Fruit fly (Drosophila melanogaster) whole organism, wandering third instar larva: ENCODE measurements around the gene hdm.

Source experiments
- CG32264 ChIP-seq: fragments of 200-800 bp; sonication (Bioruptor generic); optimal IDR thresholded peaks from 2 replicates; lab custom pipeline; 2016; ENCODE audit warnings: missing biosample characterization, missing genetic modification characterization
- CG9705 ChIP-seq: fragments of 200-800 bp; sonication (Bioruptor generic); optimal IDR thresholded peaks from 2 replicates; lab custom pipeline; 2018; ENCODE audit warnings: missing biosample characterization, mild to moderate bottlenecking, missing genetic modification characterization
- CrebA ChIP-seq: fragments of 200-800 bp; sonication (Bioruptor generic); optimal IDR thresholded peaks from 2 replicates; lab custom pipeline; 2016; ENCODE audit warnings: missing biosample characterization, mild to moderate bottlenecking, missing genetic modification characterization, borderline replicate concordance
- Dfd ChIP-seq: fragments of >200 bp; optimal IDR thresholded peaks from 2 replicates; lab custom pipeline; 2017; ENCODE audit warnings: missing biosample characterization, missing genetic modification characterization
- Dif ChIP-seq: fragments of 200-275, 200-300 bp; sonication (Bioruptor generic); optimal IDR thresholded peaks from 2 replicates; lab custom pipeline; 2018; ENCODE audit warnings: missing biosample characterization, missing genetic modification characterization; ENCODE audit not compliant: partially characterized antibody
- HLH106 ChIP-seq: fragments of 200-800 bp; optimal IDR thresholded peaks from 3 replicates; lab custom pipeline; 2019; ENCODE audit warnings: missing biosample characterization, mild to moderate bottlenecking, missing genetic modification characterization, moderate library complexity
- Hnf4 ChIP-seq: fragments of 200-800 bp; sonication (Bioruptor generic); optimal IDR thresholded peaks from 2 replicates; lab custom pipeline; 2016; ENCODE audit warnings: missing biosample characterization, mild to moderate bottlenecking, missing genetic modification characterization
- Hr78 ChIP-seq: fragments of >200 bp; optimal IDR thresholded peaks from 2 replicates; lab custom pipeline; 2017; ENCODE audit warnings: missing biosample characterization, missing genetic modification characterization
- Hr83 ChIP-seq: fragments of 200-300 bp; sonication (Bioruptor generic); optimal IDR thresholded peaks from 2 replicates; lab custom pipeline; 2016; ENCODE audit warnings: missing biosample characterization, mild to moderate bottlenecking, missing genetic modification characterization, moderate library complexity; ENCODE audit not compliant: poor library complexity, severe bottlenecking
- Mio ChIP-seq: sonication (Bioruptor generic); optimal IDR thresholded peaks from 2 replicates; lab custom pipeline; 2016; ENCODE audit warnings: missing biosample characterization, missing genetic modification characterization
- N ChIP-seq: fragments of >200 bp; optimal IDR thresholded peaks from 2 replicates; lab custom pipeline; 2018; ENCODE audit warnings: missing biosample characterization, missing external identifiers, missing genetic modification characterization
- OdsH ChIP-seq: fragments of 200-800 bp; sonication (Bioruptor generic); optimal IDR thresholded peaks from 2 replicates; lab custom pipeline; 2016; ENCODE audit warnings: missing biosample characterization, mild to moderate bottlenecking, missing genetic modification characterization
- Rel ChIP-seq, 2 experiments: fragments of 200-800 bp; sonication (Bioruptor generic) in 1 of 2; optimal IDR thresholded peaks; 2 replicates in 1 of 2; 3 replicates in 1 of 2; lab custom pipeline; 2016 to 2019; ENCODE audit warnings: mild to moderate bottlenecking in 2 of 2, missing biosample characterization in 2 of 2, missing genetic modification characterization in 2 of 2, moderate library complexity in 1 of 2
- Sp1 ChIP-seq: fragments of 200-800 bp; sonication (Bioruptor generic); optimal IDR thresholded peaks from 3 replicates; lab custom pipeline; 2019; ENCODE audit warnings: missing biosample characterization, mild to moderate bottlenecking, missing genetic modification characterization, moderate library complexity
- br ChIP-seq: fragments of 200-800 bp; sonication (Bioruptor generic); optimal IDR thresholded peaks from 2 replicates; lab custom pipeline; 2016; ENCODE audit warnings: missing biosample characterization, missing genetic modification characterization
- brk ChIP-seq: fragments of 200-800 bp; sonication (Bioruptor generic); optimal IDR thresholded peaks from 2 replicates; lab custom pipeline; 2016; ENCODE audit warnings: missing biosample characterization, mild to moderate bottlenecking, missing genetic modification characterization
- dl ChIP-seq, 2 experiments: fragments of 175-275, 200-275 bp in 1 of 2; fragments of 200-275 bp in 1 of 2; sonication (Bioruptor generic); optimal IDR thresholded peaks; lab custom pipeline; 2018; ENCODE audit warnings: mild to moderate bottlenecking in 2 of 2, missing biosample characterization in 2 of 2, missing genetic modification characterization in 2 of 2, moderate library complexity in 2 of 2; ENCODE audit not compliant: partially characterized antibody in 2 of 2, insufficient read depth in 1 of 2
- dmrt93B ChIP-seq: fragments of 200-800 bp; sonication (Bioruptor generic); optimal IDR thresholded peaks from 2 replicates; lab custom pipeline; 2018; ENCODE audit warnings: missing biosample characterization, mild to moderate bottlenecking, missing genetic modification characterization
- ey ChIP-seq: fragments of 200-800 bp; sonication (Bioruptor generic); optimal IDR thresholded peaks from 2 replicates; lab custom pipeline; 2016; ENCODE audit warnings: missing biosample characterization, missing genetic modification characterization
- fru ChIP-seq: fragments of 200-800 bp; sonication (Bioruptor generic); optimal IDR thresholded peaks from 3 replicates; lab custom pipeline; 2016; ENCODE audit warnings: missing biosample characterization, mild to moderate bottlenecking, missing genetic modification characterization
- h ChIP-seq: fragments of 200-800 bp; sonication (Bioruptor generic); optimal IDR thresholded peaks from 3 replicates; lab custom pipeline; 2016; ENCODE audit warnings: missing biosample characterization, mild to moderate bottlenecking, missing genetic modification characterization
- jim ChIP-seq: fragments of 175-275, 200-325 bp; sonication (Bioruptor generic); optimal IDR thresholded peaks from 2 replicates; lab custom pipeline; 2016; ENCODE audit warnings: missing biosample characterization, mild to moderate bottlenecking, missing genetic modification characterization
- lola ChIP-seq: fragments of >200 bp; optimal IDR thresholded peaks from 2 replicates; lab custom pipeline; 2017; ENCODE audit warnings: missing biosample characterization, missing genetic modification characterization
- pan ChIP-seq: fragments of >200 bp; optimal IDR thresholded peaks from 2 replicates; lab custom pipeline; 2017
- psq ChIP-seq: fragments of 200-800 bp; sonication (Bioruptor generic); optimal IDR thresholded peaks from 3 replicates; lab custom pipeline; 2017; ENCODE audit warnings: missing biosample characterization, mild to moderate bottlenecking, missing genetic modification characterization, moderate library complexity
- rgr ChIP-seq: fragments of 200-800 bp; sonication (Bioruptor generic); optimal IDR thresholded peaks from 3 replicates; lab custom pipeline; 2016; ENCODE audit warnings: missing biosample characterization, mild to moderate bottlenecking, missing genetic modification characterization
- sage ChIP-seq: fragments of 200-800 bp; sonication (Bioruptor generic); optimal IDR thresholded peaks from 2 replicates; lab custom pipeline; 2016; ENCODE audit warnings: missing biosample characterization, mild to moderate bottlenecking, missing genetic modification characterization
- sv ChIP-seq: fragments of 200-800 bp; sonication (Bioruptor generic); optimal IDR thresholded peaks from 3 replicates; lab custom pipeline; 2016; ENCODE audit warnings: missing biosample characterization, missing genetic modification characterization
- tai ChIP-seq: sonication (Bioruptor generic); optimal IDR thresholded peaks from 2 replicates; lab custom pipeline; 2016; ENCODE audit warnings: missing biosample characterization, missing genetic modification characterization
- usp ChIP-seq: fragments of >200 bp; optimal IDR thresholded peaks from 2 replicates; lab custom pipeline; 2017; ENCODE audit warnings: missing biosample characterization, missing genetic modification characterization
- woc ChIP-seq: sonication (Bioruptor generic); optimal IDR thresholded peaks from 2 replicates; lab custom pipeline; 2016; ENCODE audit warnings: missing biosample characterization, mild to moderate bottlenecking, missing genetic modification characterization

hdm gene

DNA sequence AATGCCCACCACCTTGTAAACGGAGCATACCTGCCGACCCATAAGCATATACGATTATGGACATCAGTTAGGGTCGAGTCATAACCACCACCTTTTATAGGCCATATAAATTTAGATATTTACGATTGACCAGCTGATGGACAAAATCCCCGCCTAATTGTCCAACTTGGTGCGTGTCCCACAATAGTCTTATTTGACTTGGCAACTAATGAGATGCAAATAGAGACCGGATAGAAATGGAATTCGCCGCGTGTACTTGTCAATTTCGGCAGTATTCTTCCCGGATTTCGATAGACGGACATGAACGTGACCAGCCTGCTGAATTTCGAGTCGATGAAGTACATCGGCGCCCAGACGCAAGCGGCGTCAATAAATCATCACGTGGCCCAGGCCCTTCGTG, 35.6 kb downstream of the hdm start, which contains the start of gene Ir7g:
Gene Ir7g (plus strand): TSS at position 301 of the 400 bp plus-strand sequence.
- TF ChIP-seq Sp1 (GFP tag; lab: Kevin White, UChicago), result no peak
- TF ChIP-seq dl (GFP tag; optimal IDR thresholded peaks at IDR 0.05; lab: Kevin White, UChicago; ENCODE audit: insufficient read depth in 1 of 2, partially characterized antibody in 2 of 2), result no peak
- no peak for TF ChIP-seq Mio (GFP tag; lab: Kevin White, UChicago)
- no peak for TF ChIP-seq ey
- TF ChIP-seq CG9705, result no peak
- no peak for TF ChIP-seq rgr (GFP tag; lab: Kevin White, UChicago)
- TF ChIP-seq lola, result no peak
- no peak for TF ChIP-seq jim (GFP tag; lab: Kevin White, UChicago)
- no peak for TF ChIP-seq woc
- no peak for TF ChIP-seq h (GFP tag; lab: Kevin White, UChicago)

DNA sequence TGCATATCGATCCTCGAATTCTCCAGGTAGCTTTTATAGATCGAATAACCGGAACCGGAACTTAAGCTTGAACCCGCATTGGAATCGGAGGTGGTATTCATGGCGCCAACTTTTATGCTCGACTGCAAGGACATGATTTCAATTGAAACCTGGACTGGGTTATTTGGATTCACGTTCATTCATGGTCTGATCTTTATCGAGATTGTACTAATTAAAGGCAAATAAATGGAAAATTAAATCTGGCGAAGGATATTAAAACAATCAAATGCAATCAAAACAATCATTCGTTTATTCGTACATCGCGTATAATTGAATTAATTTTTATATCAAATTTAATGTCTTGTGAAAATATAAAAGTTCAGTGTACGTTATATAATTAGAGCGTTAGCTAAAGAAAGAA, 36.0 kb downstream of the hdm start, which contains the start of gene Ir7f:
Gene Ir7f (minus strand): TSS at position 101 of the 400 bp plus-strand sequence.
- TF ChIP-seq pan, result no peak

DNA sequence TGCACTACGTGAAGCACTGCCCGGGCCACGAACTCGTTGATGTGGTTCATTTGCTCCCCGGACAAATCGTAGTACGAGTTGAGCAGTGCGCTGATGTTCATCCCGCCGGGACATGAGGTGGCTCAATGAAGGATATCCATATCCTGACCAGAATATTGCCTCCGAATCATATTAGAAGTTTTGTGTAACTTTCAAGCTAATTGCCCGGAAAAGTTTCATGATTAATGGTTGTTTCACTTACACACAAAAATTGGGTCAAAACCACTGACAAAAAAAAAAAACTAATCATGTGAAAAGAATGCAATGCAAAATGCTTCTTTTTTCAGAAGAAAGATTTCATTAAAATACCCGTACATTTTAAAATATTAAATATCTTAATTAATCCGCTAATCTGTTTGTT, 38.4 kb downstream of the hdm start, which contains the start of gene Ir7e:
Gene Ir7e (minus strand): TSS at position 101 of the 400 bp plus-strand sequence.
- TF ChIP-seq CG32264 (GFP tag; lab: Kevin White, UChicago), result no peak
- no peak for TF ChIP-seq usp (GFP tag; lab: Kevin White, UChicago)
- TF ChIP-seq Dif, result no peak
- no peak for TF ChIP-seq dmrt93B (GFP tag; lab: Kevin White, UChicago)
- TF ChIP-seq N (GFP tag; lab: Kevin White, UChicago), result no peak
- no peak for TF ChIP-seq Sp1 (GFP tag; lab: Kevin White, UChicago)
- TF ChIP-seq ey, result no peak
- no peak for TF ChIP-seq CrebA
- no peak for TF ChIP-seq h (GFP tag; lab: Kevin White, UChicago)
- TF ChIP-seq fru (GFP tag; lab: Kevin White, UChicago), result no peak
- TF ChIP-seq sage (GFP tag; lab: Kevin White, UChicago), result no peak
- no peak for TF ChIP-seq HLH106 (tag; lab: Kevin White, UChicago)
- no peak for TF ChIP-seq Hr78
- TF ChIP-seq br (GFP tag; lab: Kevin White, UChicago), result no peak
- TF ChIP-seq woc, result no peak
- TF ChIP-seq Mio (GFP tag; lab: Kevin White, UChicago), result no peak
- TF ChIP-seq Hr83 (GFP tag; lab: Kevin White, UChicago), result no peak
- no peak for TF ChIP-seq Dfd (GFP tag; lab: Kevin White, UChicago)
- no peak for TF ChIP-seq brk (GFP tag; lab: Kevin White, UChicago)
- TF ChIP-seq lola, result no peak

DNA sequence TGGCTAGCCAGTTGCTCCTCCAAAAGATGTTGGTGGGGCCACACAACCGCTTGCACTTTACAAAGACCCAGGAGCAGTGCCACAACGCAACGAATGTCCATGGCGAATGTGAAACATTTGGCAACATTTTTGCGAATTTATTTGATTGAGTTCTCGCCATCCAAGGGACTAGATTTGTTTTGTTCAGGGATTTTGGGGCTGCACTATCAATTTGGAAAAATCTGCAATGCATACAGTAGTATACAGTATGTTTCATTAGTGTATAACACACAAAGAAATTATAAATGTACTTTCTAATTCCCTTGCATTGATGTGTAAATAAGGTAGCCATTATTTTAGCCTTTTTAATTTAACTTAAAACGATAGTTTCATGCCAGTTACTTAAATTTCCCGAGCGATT, 41.2 kb downstream of the hdm start, which contains the start of gene Ir7d:
Gene Ir7d (minus strand): TSS at position 101 of the 400 bp plus-strand sequence.
- TF ChIP-seq ey (no peak), psq (GFP tag; lab: Kevin White, UChicago) (no peak), HLH106 (tag; lab: Kevin White, UChicago) (no peak), h (GFP tag; lab: Kevin White, UChicago) (no peak), sv (GFP tag; lab: Kevin White, UChicago) (no peak), brk (GFP tag; lab: Kevin White, UChicago) (no peak), rgr (GFP tag; lab: Kevin White, UChicago) (no peak), OdsH (GFP tag; lab: Kevin White, UChicago) (no peak), Rel (GFP tag; optimal IDR thresholded peaks at IDR 0.05; lab: Kevin White, UChicago) (no peak), Rel (tag; optimal IDR thresholded peaks at IDR 0.05; lab: Kevin White, UChicago) (no peak), N (GFP tag; lab: Kevin White, UChicago) (no peak), Dfd (GFP tag; lab: Kevin White, UChicago) (no peak), dl (GFP tag; optimal IDR thresholded peaks at IDR 0.05; lab: Kevin White, UChicago; ENCODE audit: insufficient read depth in 1 of 2, partially characterized antibody in 2 of 2) (no peak), usp (GFP tag; lab: Kevin White, UChicago) (no peak), CrebA (no peak), CG9705 (no peak), pan (no peak), Hnf4 (GFP tag; lab: Kevin White, UChicago) (no peak), tai (GFP tag; lab: Kevin White, UChicago) (no peak)
- TF ChIP-seq, all 38 proteins: peak for 0
